Comparison of ENCODE assay signal across 5 fruit fly cellular contexts in the genomic region with DNA sequence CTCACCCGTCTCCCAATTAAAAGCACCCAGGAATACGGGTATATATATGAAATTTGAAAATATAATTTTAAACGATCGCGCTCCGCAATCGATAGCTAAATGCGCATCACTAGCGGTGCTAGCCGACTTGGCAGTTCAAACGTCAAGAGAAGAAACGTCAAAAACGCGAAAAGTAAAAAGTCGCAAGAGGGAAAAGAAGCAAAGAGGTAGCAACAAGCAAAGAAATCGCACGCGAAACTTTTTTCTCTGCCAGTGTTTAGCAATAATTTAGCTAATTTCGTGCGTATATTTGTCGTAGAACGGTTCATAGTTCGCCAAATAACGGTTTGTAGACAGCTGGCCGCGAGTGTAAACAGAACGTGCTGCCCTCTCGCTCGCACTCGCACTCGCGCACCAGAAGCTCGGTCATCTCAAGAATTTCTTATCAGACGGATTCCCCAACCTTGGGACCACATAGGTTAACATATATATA.
TF ChIP-seq lines count a peak whose summit lies in the region.

Gene CG1812 (plus strand): TSS at position 163 of the 472 bp plus-strand sequence.

- TF ChIP-seq CTCF in whole organism, embryonic (GFP tag; optimal IDR thresholded peaks at IDR 0.05; lab: Kevin White, UChicago): no peak

TF ChIP-seq in whole organism, adult, 20 proteins besides CTCF, POLR2A, EP300 and RAD21:
- TF ChIP-seq tj (GFP tag; optimal IDR thresholded peaks at IDR 0.05; lab: Kevin White, UChicago): peak; percentile 32
- TF ChIP-seq Hr96 (GFP tag; optimal IDR thresholded peaks at IDR 0.05; lab: Kevin White, UChicago): no peak
- peak; percentile 11 for TF ChIP-seq CG7045 (GFP tag; optimal IDR thresholded peaks at IDR 0.05; lab: Kevin White, UChicago)
- TF ChIP-seq CG12768 (GFP tag; optimal IDR thresholded peaks at IDR 0.05; lab: Kevin White, UChicago): peak; percentile 17
- TF ChIP-seq CG11617 (GFP tag; optimal IDR thresholded peaks at IDR 0.05; lab: Kevin White, UChicago): peak; percentile 19
- no peak for TF ChIP-seq Clk (GFP tag; optimal IDR thresholded peaks at IDR 0.05; lab: Kevin White, UChicago)
- peak; percentile 30 for TF ChIP-seq ovo (GFP tag; optimal IDR thresholded peaks at IDR 0.05; lab: Kevin White, UChicago)
- TF ChIP-seq CG14711 (tag; optimal IDR thresholded peaks at IDR 0.05; lab: Kevin White, UChicago): peak; percentile 14
- TF ChIP-seq Mnt (GFP tag; optimal IDR thresholded peaks at IDR 0.05; lab: Kevin White, UChicago): peak; percentile 41
- no peak for TF ChIP-seq CG5204 (GFP tag; optimal IDR thresholded peaks at IDR 0.05; lab: Kevin White, UChicago)
- TF ChIP-seq CG7101 (tag; optimal IDR thresholded peaks at IDR 0.05; lab: Kevin White, UChicago): peak; percentile 47
- no peak for TF ChIP-seq cnc (optimal IDR thresholded peaks at IDR 0.05; lab: Kevin White, UChicago)
- peak; percentile 14 for TF ChIP-seq pad (GFP tag; optimal IDR thresholded peaks at IDR 0.05; lab: Kevin White, UChicago)
- TF ChIP-seq kay (GFP tag; lab: Kevin White, UChicago; ENCODE audit: borderline replicate concordance): no peak
- peak; percentile 55 for TF ChIP-seq bab1 (GFP tag; optimal IDR thresholded peaks at IDR 0.05; lab: Kevin White, UChicago)

TF ChIP-seq in whole organism, embryonic, 481 proteins besides CTCF, POLR2A, EP300 and RAD21 (continues in another document):
- TF ChIP-seq CG2712 (tag; optimal IDR thresholded peaks at IDR 0.05; lab: Kevin White, UChicago) (peak; percentile 24), chm (GFP tag; IDR thresholded peaks at IDR 0.05; lab: Robert Waterston, UW) (peak; percentile 69), lab (GFP tag; optimal IDR thresholded peaks at IDR 0.05; lab: Kevin White, UChicago) (peak; percentile 75), Blimp-1 (GFP tag; optimal IDR thresholded peaks at IDR 0.05; lab: Kevin White, UChicago) (peak; percentile 19), tgo (GFP tag; IDR thresholded peaks at IDR 0.05; lab: Robert Waterston, UW) (peak; percentile 57; the same call in 2 of the 3 replicates), Aef1 (GFP tag; IDR thresholded peaks at IDR 0.05; lab: Robert Waterston, UW) (peak; percentile 26; the same call in 1 of the 3 replicates), fd96Cb (tag; optimal IDR thresholded peaks at IDR 0.05; lab: Kevin White, UChicago) (peak; percentile 17), ab (GFP tag; optimal IDR thresholded peaks at IDR 0.05; lab: Kevin White, UChicago) (no peak), ftz-f1 (GFP tag; optimal IDR thresholded peaks at IDR 0.05; lab: Kevin White, UChicago) (peak; percentile 88), sqz (GFP tag; optimal IDR thresholded peaks at IDR 0.05; lab: Kevin White, UChicago) (no peak), emc (GFP tag; optimal IDR thresholded peaks at IDR 0.05; lab: Kevin White, UChicago) (no peak), ara (GFP tag; IDR thresholded peaks at IDR 0.05; lab: Robert Waterston, UW) (peak; percentile 68), prd (optimal IDR thresholded peaks at IDR 0.05; lab: Kevin White, UChicago) (no peak), prd (GFP tag; IDR thresholded peaks at IDR 0.05; lab: Robert Waterston, UW) (peak; percentile 60), org-1 (GFP tag; optimal IDR thresholded peaks at IDR 0.05; lab: Kevin White, UChicago) (peak; percentile 8), pros (GFP tag; optimal IDR thresholded peaks at IDR 0.05; lab: Kevin White, UChicago) (peak; percentile 46), CG10654 (GFP tag; optimal IDR thresholded peaks at IDR 0.05; lab: Kevin White, UChicago) (no peak), CG10209 (GFP tag; optimal IDR thresholded peaks at IDR 0.05; lab: Kevin White, UChicago) (peak; percentile 11)

TF ChIP-seq in whole organism, prepupa, 60 proteins besides CTCF, POLR2A, EP300 and RAD21 (continues in another document):
- TF ChIP-seq CG6808 (GFP tag; optimal IDR thresholded peaks at IDR 0.05; lab: Kevin White, UChicago) (peak; percentile 37), OdsH (GFP tag; optimal IDR thresholded peaks at IDR 0.05; lab: Kevin White, UChicago) (peak; percentile 55), cyc (GFP tag; optimal IDR thresholded peaks at IDR 0.05; lab: Kevin White, UChicago) (peak; percentile 26), CG11294 (GFP tag; IDR thresholded peaks at IDR 0.05; lab: Robert Waterston, UW) (peak; percentile 40; the same call in 1 of the 2 replicates), CG32006 (GFP tag; optimal IDR thresholded peaks at IDR 0.05; lab: Kevin White, UChicago) (peak; percentile 52), CG3032 (tag; optimal IDR thresholded peaks at IDR 0.05; lab: Kevin White, UChicago) (peak; percentile 18), CG34406 (GFP tag; optimal IDR thresholded peaks at IDR 0.05; lab: Kevin White, UChicago) (peak; percentile 34), pdm3 (GFP tag; optimal IDR thresholded peaks at IDR 0.05; lab: Kevin White, UChicago) (peak; percentile 59), esn (GFP tag; optimal IDR thresholded peaks at IDR 0.05; lab: Kevin White, UChicago) (peak; percentile 60), vri (GFP tag; optimal IDR thresholded peaks at IDR 0.05; lab: Kevin White, UChicago) (peak; percentile 46), CG6276 (GFP tag; optimal IDR thresholded peaks at IDR 0.05; lab: Kevin White, UChicago) (peak; percentile 12), CG31627 (GFP tag; optimal IDR thresholded peaks at IDR 0.05; lab: Kevin White, UChicago) (peak; percentile 59), CG6792 (GFP tag; optimal IDR thresholded peaks at IDR 0.05; lab: Kevin White, UChicago) (peak; percentile 62), CG11762 (GFP tag; optimal IDR thresholded peaks at IDR 0.05; lab: Kevin White, UChicago; ENCODE audit: insufficient read depth) (no peak), salr (GFP tag; optimal IDR thresholded peaks at IDR 0.05; lab: Kevin White, UChicago) (peak in 1 of 2 experiments; percentile 25), CG16779 (tag; optimal IDR thresholded peaks at IDR 0.05; lab: Kevin White, UChicago) (no peak), Hr39 (GFP tag; optimal IDR thresholded peaks at IDR 0.05; lab: Kevin White, UChicago) (peak; percentile 47), spab (GFP tag; optimal IDR thresholded peaks at IDR 0.05; lab: Kevin White, UChicago) (peak; percentile 18)

TF ChIP-seq in whole organism, pupa, 21 proteins besides CTCF, POLR2A, EP300 and RAD21 (continues in another document):
- TF ChIP-seq Snoo (tag; optimal IDR thresholded peaks at IDR 0.05; lab: Kevin White, UChicago) (peak; percentile 27), CG13204 (GFP tag; optimal IDR thresholded peaks at IDR 0.05; lab: Kevin White, UChicago) (no peak), CG8301 (tag; optimal IDR thresholded peaks at IDR 0.05; lab: Kevin White, UChicago) (peak; percentile 35), CG32121 (GFP tag; IDR thresholded peaks at IDR 0.05; lab: Robert Waterston, UW) (peak; percentile 56; the same call in 1 of the 2 replicates), CG8159 (tag; optimal IDR thresholded peaks at IDR 0.05; lab: Kevin White, UChicago) (peak; percentile 55), D1 (tag; optimal IDR thresholded peaks at IDR 0.05; lab: Kevin White, UChicago) (no peak), CG17806 (tag; optimal IDR thresholded peaks at IDR 0.05; lab: Kevin White, UChicago) (peak; percentile 24), CG10348 (GFP tag; IDR thresholded peaks at IDR 0.05; lab: Robert Waterston, UW) (no peak), CG12605 (GFP tag; IDR thresholded peaks at IDR 0.05; lab: Robert Waterston, UW) (0 out of 2 replicates have a peak, but pooled peaks have one; percentile 45), CG34367 (tag; optimal IDR thresholded peaks at IDR 0.05; lab: Kevin White, UChicago) (peak; percentile 33), Pif1A (GFP tag; optimal IDR thresholded peaks at IDR 0.05; lab: Kevin White, UChicago) (peak; percentile 53), CG14655 (GFP tag; optimal IDR thresholded peaks at IDR 0.05; lab: Kevin White, UChicago) (peak; percentile 38), rn (GFP tag; IDR thresholded peaks at IDR 0.05; lab: Robert Waterston, UW) (no peak), EcR (GFP tag; optimal IDR thresholded peaks at IDR 0.05; lab: Kevin White, UChicago) (peak; percentile 86), gl (tag; optimal IDR thresholded peaks at IDR 0.05; lab: Kevin White, UChicago) (peak; percentile 44), fd96Ca (GFP tag; IDR thresholded peaks at IDR 0.05; lab: Robert Waterston, UW) (peak; percentile 82), Pif1B (GFP tag; optimal IDR thresholded peaks at IDR 0.05; lab: Kevin White, UChicago) (peak; percentile 24), CG4496 (GFP tag; IDR thresholded peaks at IDR 0.05; lab: Robert Waterston, UW) (peak; percentile 81), Ets98B (GFP tag; IDR thresholded peaks at IDR 0.05; lab: Robert Waterston, UW) (peak; percentile 71)

TF ChIP-seq in whole organism, wandering third instar larva, 38 proteins besides CTCF, POLR2A, EP300 and RAD21 (continues in another document):
- no peak for TF ChIP-seq Vsx2 (GFP tag; optimal IDR thresholded peaks at IDR 0.05; lab: Kevin White, UChicago; ENCODE audit: partially characterized antibody)
- TF ChIP-seq CG9705 (GFP tag; optimal IDR thresholded peaks at IDR 0.05; lab: Kevin White, UChicago): no peak
- peak; percentile 50 for TF ChIP-seq h (GFP tag; optimal IDR thresholded peaks at IDR 0.05; lab: Kevin White, UChicago)
- no peak for TF ChIP-seq dmrt93B (GFP tag; optimal IDR thresholded peaks at IDR 0.05; lab: Kevin White, UChicago)
- peak; percentile 52 for TF ChIP-seq Hnf4 (GFP tag; optimal IDR thresholded peaks at IDR 0.05; lab: Kevin White, UChicago)
- TF ChIP-seq psq (GFP tag; optimal IDR thresholded peaks at IDR 0.05; lab: Kevin White, UChicago): peak; percentile 81
- TF ChIP-seq Jra (GFP tag; optimal IDR thresholded peaks at IDR 0.05; lab: Kevin White, UChicago): peak; percentile 28
- TF ChIP-seq CrebA (GFP tag; optimal IDR thresholded peaks at IDR 0.05; lab: Kevin White, UChicago; ENCODE audit: borderline replicate concordance): no peak
- TF ChIP-seq brk (GFP tag; optimal IDR thresholded peaks at IDR 0.05; lab: Kevin White, UChicago): no peak
- TF ChIP-seq HLH106 (tag; optimal IDR thresholded peaks at IDR 0.05; lab: Kevin White, UChicago): peak; percentile 43
- TF ChIP-seq Abd-B (GFP tag; optimal IDR thresholded peaks at IDR 0.05; lab: Kevin White, UChicago): no peak
- peak; percentile 77 for TF ChIP-seq woc (GFP tag; optimal IDR thresholded peaks at IDR 0.05; lab: Kevin White, UChicago)
- peak; percentile 64 for TF ChIP-seq sv (GFP tag; optimal IDR thresholded peaks at IDR 0.05; lab: Kevin White, UChicago)
- TF ChIP-seq ey (GFP tag; optimal IDR thresholded peaks at IDR 0.05; lab: Kevin White, UChicago): peak; percentile 55
- no peak for TF ChIP-seq usp (GFP tag; optimal IDR thresholded peaks at IDR 0.05; lab: Kevin White, UChicago)
- TF ChIP-seq br (GFP tag; optimal IDR thresholded peaks at IDR 0.05; lab: Kevin White, UChicago): peak; percentile 47
- TF ChIP-seq N (GFP tag; optimal IDR thresholded peaks at IDR 0.05; lab: Kevin White, UChicago): no peak
- no peak for TF ChIP-seq fru (GFP tag; optimal IDR thresholded peaks at IDR 0.05; lab: Kevin White, UChicago)
- no peak for TF ChIP-seq foxo (GFP tag; optimal IDR thresholded peaks at IDR 0.05; lab: Kevin White, UChicago)
- peak; percentile 90 for TF ChIP-seq Myc (optimal IDR thresholded peaks at IDR 0.05; lab: Kevin White, UChicago)
- no peak for TF ChIP-seq pan (optimal IDR thresholded peaks at IDR 0.05; lab: Kevin White, UChicago)
- peak; percentile 46 for TF ChIP-seq Sp1 (GFP tag; optimal IDR thresholded peaks at IDR 0.05; lab: Kevin White, UChicago)
- peak; percentile 31 for TF ChIP-seq tai (GFP tag; optimal IDR thresholded peaks at IDR 0.05; lab: Kevin White, UChicago)
